Worm (Caenorhabditis elegans): ENCODE data around the gene Y46G5A.20.

Gene Y46G5A.20

DNA sequence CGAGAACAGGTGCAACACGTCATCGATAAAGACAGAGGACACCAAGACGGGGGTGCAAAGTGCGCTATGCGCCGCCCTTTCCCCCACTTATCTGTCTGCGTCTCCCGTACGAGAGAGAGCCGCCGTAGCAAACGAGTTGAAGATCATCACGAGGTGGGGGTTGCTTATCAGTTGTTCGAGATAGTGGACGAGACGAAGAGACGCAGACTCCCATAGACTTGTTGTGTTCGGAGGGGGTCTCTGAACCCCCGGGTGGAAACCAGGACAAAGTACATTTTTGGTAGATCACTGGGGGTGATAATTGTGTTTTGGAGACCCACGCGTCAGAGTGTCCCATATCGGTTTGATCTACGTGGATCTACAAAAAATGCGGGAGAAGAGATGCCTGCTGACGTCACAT, 12.0 kb upstream of the Y46G5A.20 start:
- TF ChIP-seq ces-1 (GFP tag; optimal IDR thresholded peaks at IDR 0.05) = no peak
- TF ChIP-seq zip-4 (GFP tag; optimal IDR thresholded peaks at IDR 0.05) = no peak
- TF ChIP-seq lin-13 (GFP tag; optimal IDR thresholded peaks at IDR 0.05) = peak; percentile 72
- peak; percentile 76 for TF ChIP-seq nhr-77 (tag; optimal IDR thresholded peaks at IDR 0.05)
- TF ChIP-seq hpl-2 (GFP tag; optimal IDR thresholded peaks at IDR 0.05) = peak; percentile 13
- TF ChIP-seq C34B4.2 (tag; optimal IDR thresholded peaks at IDR 0.05) = no peak
- no peak for TF ChIP-seq unc-86 (tag; optimal IDR thresholded peaks at IDR 0.05)
- no peak for TF ChIP-seq F16B12.6 (tag; optimal IDR thresholded peaks at IDR 0.05)
- no peak for TF ChIP-seq mab-9 (GFP tag; IDR thresholded peaks at IDR 0.05)
- TF ChIP-seq skn-1 (tag; optimal IDR thresholded peaks at IDR 0.05) = peak; percentile 66
- TF ChIP-seq elt-3 (tag; optimal IDR thresholded peaks at IDR 0.05) = peak in 4 of 6 experiments; percentile 60 to 92 (median 78)
- TF ChIP-seq nhr-90 (tag; optimal IDR thresholded peaks at IDR 0.05; ENCODE audit: poor library complexity) = peak; percentile 94
- TF ChIP-seq hlh-4 (tag; optimal IDR thresholded peaks at IDR 0.05) = no peak
- TF ChIP-seq sup-37 (GFP tag; optimal IDR thresholded peaks at IDR 0.05) = no peak
- peak; percentile 79 for TF ChIP-seq swsn-7 (tag; optimal IDR thresholded peaks at IDR 0.05)
- peak; percentile 87 for TF ChIP-seq rnt-1 (tag; optimal IDR thresholded peaks at IDR 0.05)
- TF ChIP-seq nhr-12 (tag; optimal IDR thresholded peaks at IDR 0.05) = no peak
- TF ChIP-seq Y116A8C.19 (tag; optimal IDR thresholded peaks at IDR 0.05; ENCODE audit: borderline replicate concordance) = no peak
- peak; percentile 43 for TF ChIP-seq lin-39 (tag; optimal IDR thresholded peaks at IDR 0.05)
- TF ChIP-seq ceh-88 (GFP tag; IDR thresholded peaks at IDR 0.05) = peak; percentile 62
- TF ChIP-seq aly-2 (tag; optimal IDR thresholded peaks at IDR 0.05) = no peak
- no peak; the same call in 1 of the 2 replicates for TF ChIP-seq isw-1 (GFP tag; IDR thresholded peaks at IDR 0.05)
- peak; percentile 94 for TF ChIP-seq nhr-19 (GFP tag; conservative IDR thresholded peaks at IDR 0.05)
- peak; percentile 87 for TF ChIP-seq nhr-47 (tag; optimal IDR thresholded peaks at IDR 0.05)
- TF ChIP-seq dsc-1 (tag; optimal IDR thresholded peaks at IDR 0.05) = peak; percentile 16
- TF ChIP-seq C04F5.9 (tag; optimal IDR thresholded peaks at IDR 0.05) = peak; percentile 42
- TF ChIP-seq nhr-85 (tag) = peak; percentile 98
- peak; percentile 97 for TF ChIP-seq nhr-71 (tag; optimal IDR thresholded peaks at IDR 0.05)
- TF ChIP-seq pqm-1 (tag; optimal IDR thresholded peaks at IDR 0.05) = no peak
- no peak for TF ChIP-seq tlp-1 (tag; optimal IDR thresholded peaks at IDR 0.05)
- peak; percentile 85 for TF ChIP-seq nhr-11 (tag; optimal IDR thresholded peaks at IDR 0.05)
- peak in 2 of 3 experiments; percentile 4 to 47 for TF ChIP-seq ceh-82 (tag; optimal IDR thresholded peaks at IDR 0.05)
- TF ChIP-seq zag-1 (tag; optimal IDR thresholded peaks at IDR 0.05) = no peak
- TF ChIP-seq irx-1 (tag; optimal IDR thresholded peaks at IDR 0.05) = peak; percentile 63
- no peak for TF ChIP-seq ets-5 (GFP tag; IDR thresholded peaks at IDR 0.05)
- TF ChIP-seq egl-27 (tag; optimal IDR thresholded peaks at IDR 0.05) = peak in 1 of 2 experiments; percentile 80
- no peak for TF ChIP-seq ceh-63 (GFP tag; optimal IDR thresholded peaks at IDR 0.05)
- TF ChIP-seq unc-130 (tag; optimal IDR thresholded peaks at IDR 0.05) = peak; percentile 41
- no peak for TF ChIP-seq fkh-4 (tag; optimal IDR thresholded peaks at IDR 0.05; ENCODE audit: borderline replicate concordance)
- TF ChIP-seq sptf-1 (tag; optimal IDR thresholded peaks at IDR 0.05) = no peak
- TF ChIP-seq tbx-2 (tag; optimal IDR thresholded peaks at IDR 0.05) = peak; percentile 85
- TF ChIP-seq ama-1 (optimal IDR thresholded peaks at IDR 0.05) = no peak
- peak; percentile 67 to 69 for TF ChIP-seq efl-1 (optimal IDR thresholded peaks at IDR 0.05)
- peak; percentile 53 to 95 for TF ChIP-seq efl-1 (GFP tag; optimal IDR thresholded peaks at IDR 0.05 in 1 of 2)
- peak; percentile 14 for TF ChIP-seq fos-1 (tag; optimal IDR thresholded peaks at IDR 0.05)
- TF ChIP-seq unc-62 (GFP tag; optimal IDR thresholded peaks at IDR 0.05) = no peak
- no peak for TF ChIP-seq ceh-8 (GFP tag; optimal IDR thresholded peaks at IDR 0.05)
- TF ChIP-seq efl-3 (GFP tag; optimal IDR thresholded peaks at IDR 0.05) = no peak
- TF ChIP-seq snpc-4 (tag; optimal IDR thresholded peaks at IDR 0.05) = peak; percentile 59
- TF ChIP-seq mep-1 (tag; optimal IDR thresholded peaks at IDR 0.05) = peak; percentile 57
- TF ChIP-seq ztf-4 (tag; optimal IDR thresholded peaks at IDR 0.05) = peak; percentile 82
- peak; percentile 75 for TF ChIP-seq xbp-1 (tag; optimal IDR thresholded peaks at IDR 0.05)
- peak; percentile 95 for TF ChIP-seq elt-2 (tag; optimal IDR thresholded peaks at IDR 0.05)
- no peak for TF ChIP-seq nhr-28 (tag; optimal IDR thresholded peaks at IDR 0.05)
- no peak for TF ChIP-seq nhr-76 (tag; optimal IDR thresholded peaks at IDR 0.05)
